Fruit fly (Drosophila melanogaster) ovary, adult (tissue): ENCODE results near the gene CG4982.

Source experiments
- CG17801 ChIP-seq: fragments of 200-800 bp; optimal IDR thresholded peaks from 2 replicates; lab custom pipeline; 2019; ENCODE audit warnings: missing biosample characterization, mild to moderate bottlenecking, missing genetic modification characterization, moderate library complexity; ENCODE audit not compliant: partially characterized antibody

CG4982 gene

DNA sequence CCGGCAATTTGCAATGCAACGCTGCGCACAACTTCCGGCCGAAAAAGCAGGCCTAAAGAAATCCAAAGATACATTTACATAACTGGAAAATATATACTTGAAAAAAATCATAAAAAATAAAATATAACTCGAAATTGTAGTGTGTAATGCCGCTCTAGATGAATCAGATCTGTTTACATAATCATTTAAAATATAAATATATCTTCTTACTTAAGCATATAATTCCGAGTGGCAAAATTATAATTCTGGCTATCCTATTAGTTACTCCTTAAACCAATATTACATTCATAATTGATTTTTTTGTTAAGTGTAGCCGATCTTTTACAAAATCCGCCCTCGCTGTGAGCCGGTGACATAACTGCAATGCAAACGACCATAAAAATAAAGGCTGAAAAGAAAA is 38.2 kb downstream of the CG4982 start:
- no peak for TF ChIP-seq CG17801 (GFP tag; lab: Kevin White, UChicago)

DNA sequence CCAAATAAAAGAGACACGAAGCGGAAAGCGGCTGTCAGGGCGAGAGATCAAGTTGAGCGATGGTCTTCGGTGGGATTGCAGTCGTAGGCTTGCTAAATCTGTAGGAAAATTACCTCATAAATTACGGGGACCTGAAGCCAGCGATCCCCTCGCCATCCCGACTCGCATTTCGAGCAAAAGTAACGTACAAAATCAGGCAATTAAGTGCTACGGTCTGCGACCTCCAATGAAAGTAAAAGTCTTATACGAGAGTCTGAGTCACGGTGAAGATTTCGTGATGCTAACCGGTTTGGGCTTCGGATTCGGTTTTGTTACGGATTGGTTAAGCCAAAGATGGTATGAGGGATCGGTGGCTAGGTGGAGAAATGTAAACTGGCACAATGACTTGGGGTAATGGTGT is 38.6 kb downstream of the CG4982 start:
- TF ChIP-seq CG17801 (GFP tag; lab: Kevin White, UChicago) = no peak

DNA sequence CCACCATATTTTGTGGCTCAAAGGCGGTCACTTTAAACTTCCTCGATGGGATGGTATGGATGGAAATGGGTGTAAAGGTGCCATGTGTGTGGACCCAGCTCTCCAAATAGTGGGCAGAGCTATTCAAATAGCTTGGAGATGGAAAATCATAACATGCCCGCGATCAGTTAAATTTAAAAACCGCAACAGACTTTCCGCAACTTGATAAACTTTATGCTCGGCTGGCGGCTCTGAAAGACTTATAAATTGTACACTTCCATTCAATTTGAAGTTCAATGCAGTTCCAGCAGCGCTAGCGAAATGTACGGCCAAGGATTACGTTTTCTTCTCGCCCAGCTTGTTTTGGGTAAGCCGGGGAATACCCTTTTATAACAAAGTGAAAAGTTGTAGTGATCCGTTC is 44.8 kb downstream of the CG4982 start, which contains the start of gene CG33257:
Gene CG33257, plus strand, starts transcription at position 301 of the 400 bp plus-strand sequence.
- no peak for TF ChIP-seq CG17801 (GFP tag; lab: Kevin White, UChicago)

DNA sequence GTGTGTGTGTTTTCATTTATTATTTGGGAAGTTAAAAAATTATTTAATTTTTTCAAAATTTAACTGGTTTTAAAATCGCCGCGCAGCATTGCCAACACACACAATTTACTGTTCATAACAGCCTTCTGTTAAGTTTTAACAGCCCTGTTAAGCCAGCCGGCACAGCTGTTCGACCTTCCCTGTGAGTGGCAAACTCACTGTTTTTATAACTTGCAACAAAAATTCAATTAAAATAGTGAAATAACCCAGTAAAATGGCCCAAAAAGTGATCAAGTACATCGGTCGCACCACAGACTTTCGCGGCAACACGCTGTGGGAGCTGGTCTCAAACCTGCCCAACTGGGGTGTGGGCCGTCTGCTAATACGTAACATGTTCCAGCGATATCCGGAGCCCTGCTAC is 46.7 kb downstream of the CG4982 start, which contains the start of gene mRpS34:
Gene mRpS34, plus strand, starts transcription at position 161 of the 400 bp plus-strand sequence.
- no peak for TF ChIP-seq CG17801 (GFP tag; lab: Kevin White, UChicago)

DNA sequence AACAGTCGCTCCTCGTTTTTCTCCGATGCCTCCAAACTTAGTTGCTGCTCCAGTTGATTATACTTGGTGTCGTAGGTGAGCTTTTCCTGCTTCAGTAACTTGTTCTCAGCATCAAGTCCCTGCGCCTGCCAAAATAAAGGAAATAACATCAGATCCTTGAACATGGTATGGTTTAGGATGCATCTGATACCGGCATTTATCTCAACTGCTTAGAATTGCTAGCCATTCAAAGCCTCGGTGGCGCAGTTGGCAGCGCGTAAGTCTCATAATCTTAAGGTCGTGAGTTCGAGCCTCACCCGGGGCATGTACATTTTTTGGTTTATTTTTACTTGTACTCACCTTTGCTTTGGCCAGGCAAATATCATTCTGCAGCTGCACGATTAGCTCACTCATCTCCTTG is 48.4 kb downstream of the CG4982 start:
- no peak for TF ChIP-seq CG17801 (GFP tag; lab: Kevin White, UChicago)
